Worm (Caenorhabditis elegans) whole organism, L1 larva: Measurements from ENCODE around the gene him-4.

Experiments used
- C04F5.9 ChIP-seq: sonication (generic microtip); optimal IDR thresholded peaks from 2 replicates; lab custom pipeline; 2016; ENCODE audit warnings: missing genetic modification characterization, missing compliant biosample characterization
- Y116A8C.19 ChIP-seq: sonication (generic microtip); optimal IDR thresholded peaks from 2 replicates; lab custom pipeline; 2016; ENCODE audit warnings: missing compliant biosample characterization, missing genetic modification characterization, borderline replicate concordance
- blmp-1 ChIP-seq: fragments of 150-350 bp; optimal IDR thresholded peaks from 2 replicates; lab custom pipeline; 2014; ENCODE audit warnings: missing biosample characterization, missing genetic modification characterization
- ceh-88 ChIP-seq: fragments of 200-800 bp; sonication (Bioruptor generic); IDR thresholded peaks from 2 replicates; pipeline ENCODE4 v1.3.6; 2022; ENCODE audit warnings: missing genetic modification characterization, missing compliant biosample characterization
- dsc-1 ChIP-seq: sonication (generic microtip); optimal IDR thresholded peaks from 2 replicates; lab custom pipeline; 2016; ENCODE audit warnings: mild to moderate bottlenecking, missing genetic modification characterization, missing compliant biosample characterization
- efl-1 ChIP-seq, 4 experiments: fragments of 150-350 bp; optimal IDR thresholded peaks in 3 of 4; peaks in 1 of 4; 1 replicate in 1 of 4; 2 replicates in 3 of 4; lab custom pipeline; 2014; ENCODE audit warnings: missing biosample characterization in 2 of 4, missing genetic modification characterization in 2 of 4, missing genetic modification reagents in 2 of 4
- elt-2 ChIP-seq: sonication (generic microtip); optimal IDR thresholded peaks from 2 replicates; lab custom pipeline; 2016; ENCODE audit warnings: missing genetic modification characterization, mild to moderate bottlenecking, inconsistent platforms, missing compliant biosample characterization, missing genetic modification reagents
- elt-3 ChIP-seq, 6 experiments: fragments of 150-350 bp in 1 of 6; sonication (generic microtip); optimal IDR thresholded peaks; 2 replicates each; lab custom pipeline; 2017 to 2018; ENCODE audit warnings: missing biosample characterization in 6 of 6, missing genetic modification characterization in 6 of 6, inconsistent platforms in 1 of 6
- ets-5 ChIP-seq: fragments of 200-800 bp; sonication (Bioruptor generic); IDR thresholded peaks from 2 replicates; pipeline ENCODE4 v1.3.6; 2022; ENCODE audit warnings: missing genetic modification characterization, missing compliant biosample characterization
- fkh-4 ChIP-seq: sonication (generic microtip); optimal IDR thresholded peaks from 2 replicates; lab custom pipeline; 2016; ENCODE audit warnings: missing compliant biosample characterization, missing genetic modification characterization, borderline replicate concordance
- fkh-8 ChIP-seq: sonication (generic microtip); optimal IDR thresholded peaks from 2 replicates; lab custom pipeline; 2016; ENCODE audit warnings: mild to moderate bottlenecking, missing genetic modification characterization, missing compliant biosample characterization
- isw-1 ChIP-seq: fragments of 200-800 bp; sonication (Bioruptor generic); IDR thresholded peaks from 2 replicates; pipeline ENCODE4 v1.3.6; 2022; ENCODE audit warnings: missing genetic modification characterization, missing compliant biosample characterization
- jun-1 ChIP-seq: fragments of 150-350 bp; optimal IDR thresholded peaks from 2 replicates; lab custom pipeline; 2014; ENCODE audit warnings: missing biosample characterization, missing genetic modification reagents, missing genetic modification characterization
- lin-13 ChIP-seq: fragments of 150-350 bp; optimal IDR thresholded peaks from 2 replicates; lab custom pipeline; 2014; ENCODE audit warnings: missing biosample characterization, missing genetic modification reagents, missing genetic modification characterization
- lin-14 ChIP-seq: fragments of 200-800 bp; sonication (Bioruptor generic); optimal IDR thresholded peaks from 2 replicates; lab custom pipeline; 2018; ENCODE audit warnings: mild to moderate bottlenecking, missing genetic modification characterization, moderate library complexity, missing compliant biosample characterization
- lin-39 ChIP-seq: fragments of 150-350 bp; optimal IDR thresholded peaks from 2 replicates; lab custom pipeline; 2014; ENCODE audit warnings: missing biosample characterization, missing genetic modification reagents, missing genetic modification characterization
- lsy-2 ChIP-seq, 2 experiments: fragments of 150-350 bp; optimal IDR thresholded peaks; 2 replicates each; lab custom pipeline; 2014; ENCODE audit warnings: missing biosample characterization in 2 of 2, missing genetic modification characterization in 2 of 2
- mab-9 ChIP-seq: fragments of 200-800 bp; sonication (Bioruptor generic); IDR thresholded peaks from 2 replicates; pipeline ENCODE4 v1.3.6; 2022; ENCODE audit warnings: missing genetic modification reagents, missing genetic modification characterization, missing compliant biosample characterization
- mep-1 ChIP-seq: fragments of 150-350 bp; optimal IDR thresholded peaks from 2 replicates; lab custom pipeline; 2014; ENCODE audit warnings: missing biosample characterization, missing genetic modification characterization
- nhr-12 ChIP-seq: sonication (generic microtip); optimal IDR thresholded peaks from 2 replicates; lab custom pipeline; 2017; ENCODE audit warnings: missing biosample characterization, missing genetic modification characterization
- nhr-20 ChIP-seq: sonication (generic microtip); optimal IDR thresholded peaks from 2 replicates; lab custom pipeline; 2016; ENCODE audit warnings: mild to moderate bottlenecking, missing genetic modification characterization, missing compliant biosample characterization
- nhr-71 ChIP-seq: sonication (generic microtip); optimal IDR thresholded peaks from 2 replicates; lab custom pipeline; 2016; ENCODE audit warnings: mild to moderate bottlenecking, missing genetic modification characterization, moderate library complexity, missing compliant biosample characterization
- nhr-76 ChIP-seq: sonication (generic microtip); optimal IDR thresholded peaks from 2 replicates; lab custom pipeline; 2017; ENCODE audit warnings: missing biosample characterization, missing genetic modification characterization
- nhr-77 ChIP-seq: fragments of 150-350 bp; optimal IDR thresholded peaks from 2 replicates; lab custom pipeline; 2014; ENCODE audit warnings: missing biosample characterization, missing genetic modification characterization
- nhr-84 ChIP-seq: sonication (generic microtip); optimal IDR thresholded peaks from 2 replicates; lab custom pipeline; 2017; ENCODE audit warnings: missing biosample characterization, missing genetic modification characterization
- pax-3 ChIP-seq: fragments of 200-800 bp; sonication (Bioruptor generic); optimal IDR thresholded peaks from 2 replicates; lab custom pipeline; 2018; ENCODE audit warnings: mild to moderate bottlenecking, missing genetic modification characterization, moderate library complexity, missing compliant biosample characterization
- skn-1 ChIP-seq: fragments of 150-350 bp; optimal IDR thresholded peaks from 2 replicates; lab custom pipeline; 2014; ENCODE audit warnings: missing biosample characterization, missing genetic modification characterization
- snu-23 ChIP-seq: sonication (generic microtip); optimal IDR thresholded peaks from 2 replicates; lab custom pipeline; 2016; ENCODE audit warnings: missing genetic modification characterization, missing compliant biosample characterization
- sox-4 ChIP-seq: sonication (generic microtip); optimal IDR thresholded peaks from 2 replicates; lab custom pipeline; 2016; ENCODE audit warnings: missing genetic modification characterization, missing compliant biosample characterization
- tbx-2 ChIP-seq: sonication (generic microtip); optimal IDR thresholded peaks from 2 replicates; lab custom pipeline; 2016; ENCODE audit warnings: missing genetic modification characterization, missing compliant biosample characterization
- unc-130 ChIP-seq: fragments of 150-350 bp; optimal IDR thresholded peaks from 2 replicates; lab custom pipeline; 2017; ENCODE audit warnings: missing biosample characterization, missing genetic modification characterization, inconsistent platforms
- zip-4 ChIP-seq: fragments of 200-800 bp; sonication (Bioruptor generic); optimal IDR thresholded peaks from 2 replicates; lab custom pipeline; 2018; ENCODE audit warnings: mild to moderate bottlenecking, missing genetic modification characterization, moderate library complexity, missing compliant biosample characterization

The him-4 gene

DNA sequence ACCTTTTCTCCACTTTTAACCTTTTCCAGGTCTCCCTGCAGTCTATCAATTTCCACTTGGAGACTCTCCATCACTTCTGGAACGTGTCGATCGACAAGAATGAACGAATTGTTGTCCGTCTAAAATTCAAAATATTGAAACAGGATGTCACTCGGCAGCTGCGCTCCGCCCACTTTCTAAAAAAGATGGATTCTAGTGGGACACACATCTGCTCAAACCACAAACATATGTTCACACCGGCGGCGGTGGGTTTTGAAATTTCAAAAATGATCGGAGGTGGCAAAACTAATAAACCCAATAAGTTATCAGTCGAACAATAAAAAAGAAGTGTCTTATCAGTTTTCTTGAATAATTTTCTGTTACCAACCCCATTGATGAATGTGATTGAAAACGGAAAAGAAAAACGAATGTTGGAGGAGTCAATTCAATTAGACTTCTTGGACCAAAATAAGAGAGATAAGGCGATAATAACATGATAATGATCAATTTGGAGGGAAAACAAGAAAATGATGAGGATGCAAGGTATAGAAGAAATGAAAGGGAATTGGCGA is 65.1 kb downstream of the him-4 start:
- TF ChIP-seq ceh-88 (GFP tag; lab: Robert Waterston, UW) = no peak
- TF ChIP-seq elt-2 (tag; lab: Kevin White, UChicago) = peak; percentile 59
- TF ChIP-seq sox-4 (tag; lab: Kevin White, UChicago) = no peak
- TF ChIP-seq nhr-20 (tag; lab: Kevin White, UChicago) = no peak
- peak; percentile 49 for TF ChIP-seq fkh-4
- no peak for TF ChIP-seq nhr-84 (tag; lab: Kevin White, UChicago)
- no peak for TF ChIP-seq elt-3 (tag; optimal IDR thresholded peaks at IDR 0.05; lab: Kevin White, UChicago)
- no peak for TF ChIP-seq nhr-77
- no peak for TF ChIP-seq mab-9 (GFP tag; lab: Robert Waterston, UW)
- peak; percentile 77 for TF ChIP-seq dsc-1 (tag; lab: Kevin White, UChicago)
- no peak for TF ChIP-seq nhr-71 (tag; lab: Kevin White, UChicago)
- no peak for TF ChIP-seq efl-1 (optimal IDR thresholded peaks at IDR 0.05; lab: Kevin White, UChicago)
- peak in 1 of 2 experiments; percentile 80 for TF ChIP-seq efl-1 (GFP tag; optimal IDR thresholded peaks at IDR 0.05 in 1 of 2; lab: Kevin White, UChicago)

ce11 chrX:9785865-9786264 is 68.5 kb downstream of the him-4 start:
- TF ChIP-seq isw-1 (no peak), fkh-8 (tag; lab: Kevin White, UChicago) (no peak), pax-3 (no peak), Y116A8C.19 (tag; lab: Kevin White, UChicago) (no peak), blmp-1 (tag; lab: Kevin White, UChicago) (peak; percentile 94), C04F5.9 (tag; lab: Kevin White, UChicago) (no peak), tbx-2 (tag; lab: Kevin White, UChicago) (peak; percentile 8), elt-3 (tag; optimal IDR thresholded peaks at IDR 0.05; lab: Kevin White, UChicago) (peak in 1 of 6 experiments; percentile 14), mep-1 (tag; lab: Kevin White, UChicago) (peak; percentile 65), zip-4 (no peak), nhr-12 (tag; lab: Kevin White, UChicago) (no peak), lsy-2 (tag; optimal IDR thresholded peaks at IDR 0.05; lab: Kevin White, UChicago) (peak in 1 of 2 experiments; percentile 8), ets-5 (GFP tag; lab: Robert Waterston, UW) (no peak), lin-14 (GFP tag; lab: Kevin White, UChicago) (peak; percentile 61), snu-23 (GFP tag; lab: Kevin White, UChicago) (peak; percentile 31), unc-130 (tag; lab: Kevin White, UChicago) (peak; percentile 0)

DNA sequence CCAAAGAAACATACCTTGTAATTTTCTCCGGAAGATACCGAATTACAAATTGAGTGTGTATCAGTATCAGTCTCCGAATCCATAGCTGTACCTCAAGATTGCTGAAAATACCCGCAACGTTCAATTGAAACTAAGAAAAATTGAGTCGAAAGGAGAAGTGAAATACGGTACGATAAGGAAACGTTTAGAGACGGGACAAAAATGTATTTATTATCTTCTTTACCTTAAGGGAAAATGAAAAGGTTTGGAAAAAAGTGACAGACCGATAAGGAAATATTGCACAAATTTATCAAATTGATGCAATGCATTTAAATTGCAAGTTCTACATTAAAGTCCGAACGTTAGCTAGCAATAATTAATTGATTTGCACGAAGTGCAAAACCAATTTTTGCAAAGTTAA is 71.7 kb downstream of the him-4 start, which contains the start of gene F36G3.1:
F36G3.1 (minus strand) TSS at position 101 of the 400 bp plus-strand sequence.
- TF ChIP-seq nhr-84 (tag; lab: Kevin White, UChicago) = no peak
- TF ChIP-seq efl-1 (optimal IDR thresholded peaks at IDR 0.05; lab: Kevin White, UChicago) = no peak
- TF ChIP-seq efl-1 (GFP tag; optimal IDR thresholded peaks at IDR 0.05 in 1 of 2; lab: Kevin White, UChicago) = peak in 1 of 2 experiments; percentile 36
- no peak for TF ChIP-seq elt-3 (tag; optimal IDR thresholded peaks at IDR 0.05; lab: Kevin White, UChicago)
- no peak for TF ChIP-seq nhr-76 (tag; lab: Kevin White, UChicago)
- no peak for TF ChIP-seq lin-39 (tag; lab: Kevin White, UChicago)
- no peak for TF ChIP-seq lin-13
- TF ChIP-seq skn-1 (tag; lab: Kevin White, UChicago) = no peak
- TF ChIP-seq nhr-12 (tag; lab: Kevin White, UChicago) = no peak
- no peak for TF ChIP-seq jun-1 (tag; lab: Kevin White, UChicago)
- TF ChIP-seq, all 84 proteins: peak for 1

DNA sequence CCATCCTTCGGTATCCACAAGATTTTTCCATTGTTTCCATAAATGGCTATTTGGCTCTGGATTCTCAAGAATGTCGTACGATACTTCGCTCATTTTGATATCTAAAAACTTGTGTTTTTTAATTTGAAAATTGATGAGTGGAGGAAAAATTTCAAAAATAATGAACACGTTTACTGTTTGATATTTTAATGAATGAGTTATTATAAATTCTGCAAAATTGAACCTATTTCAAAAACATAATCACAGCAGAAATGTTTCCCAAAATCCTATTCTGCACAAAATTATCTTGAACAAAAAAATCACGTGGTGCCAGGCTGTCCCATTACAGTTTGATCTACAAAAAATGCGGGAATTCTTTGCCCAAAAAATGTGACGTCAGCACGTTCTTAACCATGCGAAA is 76.8 kb downstream of the him-4 start, which contains the start of gene F36G3.2:
F36G3.2 (minus strand) TSS at position 101 of the 400 bp plus-strand sequence.
- TF ChIP-seq fkh-8 (tag; lab: Kevin White, UChicago) = no peak

DNA sequence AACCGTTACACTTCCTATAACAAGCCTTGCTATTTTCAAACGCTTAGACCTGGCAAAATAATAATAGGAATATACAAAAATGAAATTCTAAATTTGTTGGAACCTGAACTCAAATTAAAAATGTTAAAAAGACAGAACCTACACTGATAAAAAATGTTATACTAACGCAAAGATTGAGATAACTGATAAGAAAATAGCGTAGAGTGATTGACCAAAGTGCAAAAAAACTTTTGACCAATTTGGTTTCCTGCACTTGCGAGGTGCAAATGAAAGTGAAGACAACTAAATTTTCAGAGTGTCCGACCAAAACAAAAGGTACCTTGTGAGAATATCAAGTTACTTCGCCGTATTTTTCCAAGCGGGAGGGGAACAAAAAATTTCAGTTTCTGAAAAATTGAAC is 78.2 kb downstream of the him-4 start:
- TF ChIP-seq pax-3 (no peak), isw-1 (no peak), elt-2 (tag; lab: Kevin White, UChicago) (peak; percentile 24)
